Worm (Caenorhabditis elegans): ENCODE results near the gene F55G7.5.

ce11 chrX:11983576-11984061 lies 44.9 kb upstream of the F55G7.5 start, which contains the start of gene C49F5.3:
- no peak for TF ChIP-seq ref-1 (GFP tag; conservative IDR thresholded peaks at IDR 0.05)
- TF ChIP-seq klf-2 (GFP tag; conservative IDR thresholded peaks at IDR 0.05): no peak

Data from whole organism, midembryonic.